Worm (Caenorhabditis elegans) whole organism, L1 larva: ENCODE data around the gene Y71H2AM.29.

Source experiments
- elt-3 ChIP-seq, 6 experiments: fragments of 150-350 bp in 1 of 6; sonication (generic microtip); optimal IDR thresholded peaks; 2 replicates each; lab custom pipeline; 2017 to 2018; ENCODE audit warnings: missing biosample characterization in 6 of 6, missing genetic modification characterization in 6 of 6, inconsistent platforms in 1 of 6
- fkh-10 ChIP-seq: sonication (generic microtip); optimal IDR thresholded peaks from 2 replicates; lab custom pipeline; 2017; ENCODE audit warnings: missing biosample characterization, missing genetic modification reagents, missing genetic modification characterization
- lin-39 ChIP-seq: fragments of 150-350 bp; optimal IDR thresholded peaks from 2 replicates; lab custom pipeline; 2014; ENCODE audit warnings: missing biosample characterization, missing genetic modification reagents, missing genetic modification characterization
- nhr-237 ChIP-seq: fragments of 150-350 bp; optimal IDR thresholded peaks from 2 replicates; lab custom pipeline; 2014; ENCODE audit warnings: missing biosample characterization, missing genetic modification characterization
- unc-130 ChIP-seq: fragments of 150-350 bp; optimal IDR thresholded peaks from 2 replicates; lab custom pipeline; 2017; ENCODE audit warnings: missing biosample characterization, missing genetic modification characterization, inconsistent platforms

DNA sequence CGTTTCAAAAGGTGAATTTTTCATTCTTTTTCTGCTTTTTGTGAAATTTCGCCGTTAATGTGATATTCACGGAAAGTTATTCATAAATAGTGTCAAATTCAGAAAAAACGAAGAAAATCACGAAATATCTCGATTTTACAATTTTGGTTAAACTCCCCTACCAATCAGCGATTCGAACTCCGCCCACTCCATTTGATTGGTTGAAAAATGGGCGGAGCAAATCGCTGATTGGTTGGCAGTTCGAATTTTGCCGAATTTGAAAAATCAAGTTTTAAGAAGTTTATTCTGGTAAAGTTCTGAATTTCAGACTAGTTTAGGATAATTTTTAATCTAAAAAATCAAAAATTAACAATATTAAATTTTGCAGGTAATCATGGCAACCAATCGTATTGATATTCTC, 32.1 kb downstream of the Y71H2AM.29 start:
- no peak for TF ChIP-seq nhr-237 (tag; lab: Kevin White, UChicago)
- no peak for TF ChIP-seq lin-39 (tag; lab: Kevin White, UChicago)
- TF ChIP-seq elt-3 (tag; optimal IDR thresholded peaks at IDR 0.05; lab: Kevin White, UChicago) = no peak
- TF ChIP-seq fkh-10 = no peak
- no peak for TF ChIP-seq unc-130 (tag; lab: Kevin White, UChicago)
